Fruit fly (Drosophila melanogaster) whole organism, embryonic: ENCODE measurements around the gene Ufd1.

ENCODE experiments used
- Ada2b ChIP-seq: fragments of 200-800 bp; sonication (Bioruptor generic); IDR thresholded peaks from 2 replicates; pipeline ENCODE4 v1.3.6; 2022; ENCODE audit warnings: missing biosample characterization, missing genetic modification characterization
- Adf1 ChIP-seq: fragments of 200-800 bp; sonication (Bioruptor generic); IDR thresholded peaks from 2 replicates; pipeline ENCODE4 v1.3.6; 2022; ENCODE audit warnings: missing biosample characterization, missing genetic modification characterization
- Atf3 ChIP-seq: fragments of 200-800 bp; sonication (Bioruptor generic); optimal IDR thresholded peaks from 3 replicates; lab custom pipeline; 2016; ENCODE audit warnings: missing biosample characterization, missing genetic modification characterization
- BEAF-32 ChIP-seq: fragments of 200-800 bp; sonication (Bioruptor generic); optimal IDR thresholded peaks from 3 replicates; lab custom pipeline; 2017; ENCODE audit warnings: missing biosample characterization, missing genetic modification characterization, mild to moderate bottlenecking, moderate library complexity, missing genetic modification reagents
- Blimp-1 ChIP-seq: fragments of 200-800 bp; sonication (Bioruptor generic); optimal IDR thresholded peaks from 3 replicates; lab custom pipeline; 2018; ENCODE audit warnings: missing biosample characterization, missing genetic modification characterization, mild to moderate bottlenecking, moderate library complexity, missing genetic modification reagents
- CG10267 ChIP-seq: fragments of 200-800 bp; sonication (Bioruptor generic); optimal IDR thresholded peaks from 2 replicates; lab custom pipeline; 2018; ENCODE audit warnings: missing biosample characterization, mild to moderate bottlenecking, missing genetic modification characterization, moderate library complexity
- CG10366 ChIP-seq: fragments of 200-800 bp; sonication (Bioruptor generic); IDR thresholded peaks from 2 replicates; pipeline ENCODE4 v1.3.6; 2022; ENCODE audit warnings: missing biosample characterization, missing genetic modification characterization
- CG1233 ChIP-seq: fragments of 200-800 bp; sonication (Bioruptor generic); optimal IDR thresholded peaks from 4 replicates; lab custom pipeline; 2018; ENCODE audit warnings: missing biosample characterization, mild to moderate bottlenecking, missing genetic modification characterization
- CG12659 ChIP-seq: fragments of 200-800 bp; sonication (Bioruptor generic); optimal IDR thresholded peaks from 3 replicates; lab custom pipeline; 2017; ENCODE audit warnings: mild to moderate bottlenecking, missing biosample characterization, missing genetic modification reagents, missing genetic modification characterization
- CG13424 ChIP-seq: fragments of 200-800 bp; sonication (Bioruptor generic); optimal IDR thresholded peaks from 2 replicates; lab custom pipeline; 2019; ENCODE audit warnings: missing biosample characterization, mild to moderate bottlenecking, missing genetic modification characterization, moderate library complexity
- CG13894 ChIP-seq: fragments of 200-800 bp; sonication (Bioruptor generic); optimal IDR thresholded peaks from 3 replicates; lab custom pipeline; 2018; ENCODE audit warnings: missing biosample characterization, mild to moderate bottlenecking, missing genetic modification characterization, moderate library complexity
- CG15696 ChIP-seq: fragments of 200-800 bp; sonication (Bioruptor generic); optimal IDR thresholded peaks from 2 replicates; lab custom pipeline; 2019; ENCODE audit warnings: missing biosample characterization, mild to moderate bottlenecking, missing genetic modification characterization, moderate library complexity
- CG16779 ChIP-seq: fragments of 200-800 bp; sonication (Bioruptor generic); IDR thresholded peaks from 2 replicates; pipeline ENCODE4 v1.3.6; 2022; ENCODE audit warnings: missing biosample characterization, missing genetic modification characterization
- CG1792 ChIP-seq: fragments of 200-800 bp; sonication (Bioruptor generic); optimal IDR thresholded peaks from 2 replicates; lab custom pipeline; 2016; ENCODE audit warnings: missing biosample characterization, missing genetic modification characterization
- CG2120 ChIP-seq: fragments of 200-800 bp; sonication (Bioruptor generic); optimal IDR thresholded peaks from 3 replicates; lab custom pipeline; 2016; ENCODE audit warnings: missing biosample characterization, missing genetic modification characterization
- CG3726 ChIP-seq: fragments of 200-800 bp; sonication (Bioruptor generic); IDR thresholded peaks from 3 replicates; pipeline ENCODE4, ENCODE4 v1.3.6; 2022; ENCODE audit warnings: missing biosample characterization, missing genetic modification characterization
- CG3838 ChIP-seq: fragments of 200-800 bp; sonication (Bioruptor generic); optimal IDR thresholded peaks from 3 replicates; lab custom pipeline; 2016; ENCODE audit warnings: missing biosample characterization, missing genetic modification characterization
- CG4360 ChIP-seq: fragments of 200-800 bp; sonication (Bioruptor generic); IDR thresholded peaks from 2 replicates; pipeline ENCODE4 v1.3.6; 2022; ENCODE audit warnings: missing biosample characterization, missing genetic modification characterization
- CG5245 ChIP-seq: fragments of 200-800 bp; sonication (Bioruptor generic); optimal IDR thresholded peaks from 3 replicates; lab custom pipeline; 2016; ENCODE audit warnings: missing biosample characterization, missing genetic modification characterization
- CG7963 ChIP-seq: fragments of 200-800 bp; sonication (Bioruptor generic); IDR thresholded peaks from 3 replicates; pipeline ENCODE4 v1.3.6; 2022; ENCODE audit warnings: missing biosample characterization, missing genetic modification characterization; ENCODE audit not compliant: partially characterized antibody
- CG8765 ChIP-seq: fragments of 200-800 bp; sonication (Bioruptor generic); IDR thresholded peaks from 2 replicates; pipeline ENCODE4 v1.3.6; 2022; ENCODE audit warnings: missing biosample characterization, missing genetic modification characterization
- CG8924 ChIP-seq: fragments of 200-800 bp; optimal IDR thresholded peaks from 3 replicates; lab custom pipeline; 2019; ENCODE audit warnings: missing biosample characterization, mild to moderate bottlenecking, missing genetic modification characterization, moderate library complexity
- CG9876 ChIP-seq: fragments of 200-800 bp; sonication (Bioruptor generic); optimal IDR thresholded peaks from 2 replicates; lab custom pipeline; 2016; ENCODE audit warnings: missing biosample characterization, missing genetic modification characterization
- CTCF ChIP-seq: fragments of 200-800 bp; sonication (Bioruptor generic); optimal IDR thresholded peaks from 2 replicates; lab custom pipeline; 2017; ENCODE audit warnings: missing biosample characterization, mild to moderate bottlenecking, missing genetic modification characterization, moderate library complexity
- CkIIα-i1 ChIP-seq: fragments of 200-800 bp; sonication (Bioruptor generic); IDR thresholded peaks from 2 replicates; pipeline ENCODE4 v1.3.6; 2022; ENCODE audit warnings: missing biosample characterization, missing genetic modification characterization
- D19B ChIP-seq: fragments of 200-800 bp; sonication (Bioruptor generic); optimal IDR thresholded peaks from 2 replicates; lab custom pipeline; 2017; ENCODE audit warnings: missing biosample characterization, mild to moderate bottlenecking, missing genetic modification characterization
- ERR ChIP-seq: fragments of 200-800 bp; sonication (Bioruptor generic); optimal IDR thresholded peaks from 2 replicates; lab custom pipeline; 2016; ENCODE audit warnings: missing biosample characterization, missing genetic modification characterization
- HLH3B ChIP-seq: fragments of 200-800 bp; sonication (Bioruptor generic); IDR thresholded peaks from 2 replicates; pipeline ENCODE4 v1.3.6; 2022; ENCODE audit warnings: missing biosample characterization, missing genetic modification characterization
- HmgD ChIP-seq: fragments of 200-800 bp; sonication (Bioruptor generic); optimal IDR thresholded peaks from 3 replicates; lab custom pipeline; 2016; ENCODE audit warnings: missing biosample characterization, missing genetic modification characterization
- Meics ChIP-seq: fragments of 200-800 bp; sonication (Bioruptor generic); optimal IDR thresholded peaks from 2 replicates; lab custom pipeline; 2017; ENCODE audit warnings: missing biosample characterization, mild to moderate bottlenecking, missing genetic modification characterization
- Nf-YA ChIP-seq: fragments of 200-800 bp; sonication (Bioruptor generic); IDR thresholded peaks from 2 replicates; pipeline ENCODE4 v1.3.6; 2022; ENCODE audit warnings: missing biosample characterization, missing genetic modification characterization
- Oli ChIP-seq: fragments of 200-800 bp; sonication (Bioruptor generic); optimal IDR thresholded peaks from 2 replicates; lab custom pipeline; 2018; ENCODE audit warnings: missing biosample characterization, mild to moderate bottlenecking, missing genetic modification characterization, moderate library complexity
- Scr ChIP-seq: fragments of 200-800 bp; sonication (Bioruptor generic); IDR thresholded peaks from 2 replicates; pipeline ENCODE4 v1.3.6; 2022; ENCODE audit warnings: missing biosample characterization, missing genetic modification characterization; ENCODE audit not compliant: partially characterized antibody
- Side ChIP-seq: fragments of 200-800 bp; sonication (Bioruptor generic); optimal IDR thresholded peaks from 2 replicates; lab custom pipeline; 2016; ENCODE audit warnings: missing biosample characterization, missing genetic modification characterization
- Trl ChIP-seq, 3 experiments: fragments of >200 bp in 2 of 3; fragments of 200-800 bp in 1 of 3; sonication (Bioruptor generic) in 1 of 3; optimal IDR thresholded peaks; 2 replicates in 1 of 3; 3 replicates in 2 of 3; lab custom pipeline; 2016 to 2017; ENCODE audit warnings: missing biosample characterization in 1 of 3, missing genetic modification characterization in 1 of 3
- al ChIP-seq: fragments of 200-800 bp; sonication (Bioruptor generic); IDR thresholded peaks from 2 replicates; pipeline ENCODE4 v1.3.6; 2022; ENCODE audit warnings: missing biosample characterization, missing genetic modification characterization
- bbx ChIP-seq: fragments of 200-800 bp; sonication (Bioruptor generic); IDR thresholded peaks from 2 replicates; pipeline ENCODE4 v1.3.6; 2022; ENCODE audit warnings: missing biosample characterization, missing genetic modification characterization; ENCODE audit not compliant: partially characterized antibody
- crc ChIP-seq: fragments of 200-800 bp; sonication (Bioruptor generic); optimal IDR thresholded peaks from 2 replicates; lab custom pipeline; 2016; ENCODE audit warnings: missing biosample characterization, missing genetic modification characterization
- croc ChIP-seq: fragments of 200-800 bp; sonication (Bioruptor generic); conservative IDR thresholded peaks from 3 replicates; pipeline ENCODE4 v1.3.6; 2022; ENCODE audit warnings: missing biosample characterization, missing genetic modification characterization
- eve ChIP-seq, 2 experiments: fragments of >200 bp; optimal IDR thresholded peaks; 2 replicates each; lab custom pipeline; 2017; ENCODE audit warnings: missing biosample characterization in 2 of 2, missing genetic modification characterization in 2 of 2
- fd102C ChIP-seq: fragments of 200-800 bp; sonication (Bioruptor generic); optimal IDR thresholded peaks from 2 replicates; lab custom pipeline; 2018; ENCODE audit warnings: missing biosample characterization, mild to moderate bottlenecking, missing genetic modification characterization, moderate library complexity
- hth ChIP-seq: fragments of >200 bp; optimal IDR thresholded peaks from 2 replicates; lab custom pipeline; 2017; ENCODE audit warnings: inconsistent platforms
- jing ChIP-seq: fragments of 200-800 bp; sonication (Bioruptor generic); optimal IDR thresholded peaks from 2 replicates; lab custom pipeline; 2018; ENCODE audit warnings: missing biosample characterization, mild to moderate bottlenecking, missing genetic modification characterization
- lmd ChIP-seq: fragments of 200-800 bp; sonication (Bioruptor generic); IDR thresholded peaks from 2 replicates; pipeline ENCODE4 v1.3.6; 2022; ENCODE audit warnings: missing biosample characterization, missing genetic modification characterization
- row ChIP-seq: fragments of 200-800 bp; sonication (Bioruptor generic); IDR thresholded peaks from 3 replicates; pipeline ENCODE4 v1.3.6; 2022; ENCODE audit warnings: missing biosample characterization, missing genetic modification characterization
- sisA ChIP-seq: fragments of 200-800 bp; sonication (Bioruptor generic); IDR thresholded peaks from 2 replicates; pipeline ENCODE4 v1.3.6; 2022; ENCODE audit warnings: missing biosample characterization, missing genetic modification characterization
- sob ChIP-seq: fragments of 200-800 bp; sonication (Bioruptor generic); IDR thresholded peaks from 2 replicates; pipeline ENCODE4 v1.3.6; 2022; ENCODE audit warnings: missing biosample characterization, missing genetic modification characterization
- stc ChIP-seq: fragments of 200-800 bp; sonication (Bioruptor generic); IDR thresholded peaks from 2 replicates; pipeline ENCODE4 v1.3.6; 2022; ENCODE audit warnings: missing biosample characterization, missing genetic modification characterization
- tio ChIP-seq: fragments of 200-800 bp; sonication (Bioruptor generic); optimal IDR thresholded peaks from 2 replicates; lab custom pipeline; 2017; ENCODE audit warnings: missing biosample characterization, missing genetic modification characterization, inconsistent platforms
- trem ChIP-seq: fragments of 200-800 bp; optimal IDR thresholded peaks from 3 replicates; lab custom pipeline; 2019; ENCODE audit warnings: missing biosample characterization, mild to moderate bottlenecking, missing genetic modification characterization, moderate library complexity
- wdn ChIP-seq: fragments of 200-800 bp; sonication (Bioruptor generic); IDR thresholded peaks from 2 replicates; pipeline ENCODE4 v1.3.6; 2022; ENCODE audit warnings: missing biosample characterization, missing genetic modification characterization

The Ufd1 gene

DNA sequence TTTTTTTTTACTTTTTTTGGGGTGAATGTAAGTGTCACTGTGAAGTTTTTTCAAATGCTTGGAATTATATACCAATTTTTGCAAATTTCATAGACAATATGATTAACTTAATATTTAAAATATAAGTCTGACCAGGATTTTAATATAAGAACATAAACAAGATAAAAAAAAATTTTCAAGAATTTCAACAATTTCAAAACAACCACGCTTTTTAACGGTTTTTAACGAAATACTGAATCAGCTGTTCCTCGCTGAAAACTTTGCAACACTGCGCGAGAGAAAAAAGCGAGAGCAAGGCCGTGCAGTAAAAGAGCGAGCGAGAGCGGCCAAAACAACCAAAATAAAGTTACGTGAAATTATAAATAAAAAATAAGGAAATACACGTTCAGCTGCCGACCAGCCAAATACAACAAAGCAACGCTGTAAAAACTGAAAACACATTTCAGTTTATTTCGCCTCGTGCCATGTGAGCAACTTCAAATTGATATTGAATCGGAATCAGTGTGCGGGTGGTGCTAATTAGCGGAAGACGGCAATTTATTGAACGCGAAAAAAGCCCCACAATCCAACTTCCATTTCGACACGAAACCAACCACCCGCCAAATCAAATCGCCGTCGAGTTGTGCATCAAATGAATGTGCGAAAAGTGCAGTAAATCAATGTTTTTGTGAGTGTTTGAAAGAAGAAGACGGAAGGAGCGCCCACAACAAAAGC, 26.7 kb downstream of the Ufd1 start, which contains the start of the genes CG46439, Iyd and CG33947 (continued):
- TF ChIP-seq CG13424 (tag; lab: Kevin White, UChicago) (no peak), CG3838 (GFP tag; lab: Kevin White, UChicago) (no peak), CG15696 (tag; lab: Kevin White, UChicago) (no peak), Ada2b (GFP tag; lab: Robert Waterston, UW) (no peak), Trl (optimal IDR thresholded peaks at IDR 0.05; lab: Kevin White, UChicago) (peak; percentile 89 to 92), Trl (GFP tag; optimal IDR thresholded peaks at IDR 0.05; lab: Kevin White, UChicago) (peak; percentile 60), CG1233 (no peak), CG10267 (tag; lab: Kevin White, UChicago) (peak; percentile 95), CG8765 (no peak), CG16779 (GFP tag; lab: Robert Waterston, UW) (no peak), Meics (no peak), stc (GFP tag; lab: Robert Waterston, UW) (no peak), Side (no peak), tio (no peak), CG1792 (GFP tag; lab: Kevin White, UChicago) (no peak), CG12659 (peak; percentile 46), Oli (no peak), CkIIα-i1 (GFP tag; lab: Robert Waterston, UW) (no peak), wdn (GFP tag; lab: Robert Waterston, UW) (no peak), BEAF-32 (no peak), crc (GFP tag; lab: Kevin White, UChicago) (no peak), ERR (no peak), trem (tag; lab: Kevin White, UChicago) (peak; percentile 18), hth (lab: Kevin White, UChicago) (no peak), Scr (GFP tag; lab: Robert Waterston, UW) (peak; percentile 22; the same call in 1 of the 2 replicates), bbx (GFP tag; lab: Robert Waterston, UW) (no peak), CG2120 (GFP tag; lab: Kevin White, UChicago) (peak; percentile 26), sisA (no peak), CTCF (peak; percentile 23), al (GFP tag; lab: Robert Waterston, UW) (no peak), HLH3B (GFP tag; lab: Robert Waterston, UW) (no peak), Atf3 (GFP tag; lab: Kevin White, UChicago) (no peak), D19B (GFP tag; lab: Kevin White, UChicago) (no peak), HmgD (GFP tag; lab: Kevin White, UChicago) (no peak), CG4360 (GFP tag; lab: Robert Waterston, UW) (peak; percentile 38; the same call in 1 of the 2 replicates), jing (GFP tag; lab: Kevin White, UChicago) (no peak), lmd (GFP tag; lab: Robert Waterston, UW) (no peak), CG13894 (no peak), CG9876 (no peak), CG3726 (GFP tag; lab: Robert Waterston, UW) (no peak), croc (no peak), CG8924 (tag; lab: Kevin White, UChicago) (no peak), Nf-YA (GFP tag; lab: Robert Waterston, UW) (no peak), Adf1 (GFP tag; lab: Robert Waterston, UW) (no peak), Blimp-1 (GFP tag; lab: Kevin White, UChicago) (no peak), CG7963 (GFP tag; lab: Robert Waterston, UW) (no peak), CG10366 (GFP tag; lab: Robert Waterston, UW) (no peak), sob (GFP tag; lab: Robert Waterston, UW) (no peak), fd102C (no peak), row (peak; percentile 35; the same call in 1 of the 3 replicates), CG5245 (GFP tag; lab: Kevin White, UChicago) (no peak), eve (GFP tag; optimal IDR thresholded peaks at IDR 0.05; lab: Kevin White, UChicago) (no peak)
